Fruit fly (Drosophila melanogaster): ENCODE measurements around the gene Zcchc7.

The Zcchc7 gene

dm6 chr3L:16844920-16845573 is at the start of gene Zcchc7, which contains the start of gene kud:
TSS of gene Zcchc7 (plus strand) at chr3L:16845386.
TSS of gene kud (minus strand) at chr3L:16844991.
- TF ChIP-seq CTCF (optimal IDR thresholded peaks at IDR 0.05) (no peak), CG8478 (optimal IDR thresholded peaks at IDR 0.05) (no peak)

DNA sequence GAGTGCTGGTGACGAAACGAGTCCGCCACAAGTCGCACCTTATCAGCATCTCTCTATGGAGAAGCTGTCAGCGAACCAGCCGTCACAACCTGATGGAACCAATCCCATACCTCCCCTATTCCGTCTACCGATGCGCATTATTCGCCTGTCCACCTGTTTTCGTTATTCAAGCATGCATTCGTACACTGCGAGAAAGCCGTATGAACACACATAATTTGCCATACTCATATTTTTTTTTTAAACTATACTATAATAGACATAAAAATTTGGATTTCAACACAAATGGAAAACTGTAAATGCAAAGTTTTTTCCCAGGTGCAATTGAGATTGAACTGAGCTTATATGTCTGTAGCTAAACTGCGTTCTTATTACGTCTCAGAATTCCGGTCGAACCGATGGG is 48.6 kb upstream of the Zcchc7 start:
- TF ChIP-seq CTCF (optimal IDR thresholded peaks at IDR 0.05): no peak
- no peak for TF ChIP-seq CG8478 (optimal IDR thresholded peaks at IDR 0.05)

DNA sequence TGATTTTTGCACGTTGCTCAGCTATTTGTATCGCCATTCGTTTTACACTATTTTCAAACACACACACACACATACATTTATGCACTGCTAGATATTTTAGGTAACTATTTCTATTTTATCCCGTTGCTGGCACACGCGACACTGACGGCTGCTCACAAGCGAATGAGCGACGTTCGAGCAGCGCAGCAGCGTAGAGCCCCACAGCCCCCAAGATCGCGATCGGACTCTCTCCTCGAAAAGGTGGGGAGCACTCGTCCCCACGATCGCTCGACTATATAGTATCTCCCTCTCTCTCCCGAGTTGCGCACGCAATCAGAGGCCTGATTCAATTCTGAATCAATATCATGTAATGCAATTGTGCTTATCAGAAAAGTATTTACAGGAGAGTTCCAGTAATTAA is 45.2 kb upstream of the Zcchc7 start:
- no peak for TF ChIP-seq CTCF (optimal IDR thresholded peaks at IDR 0.05)
- TF ChIP-seq CG8478 (optimal IDR thresholded peaks at IDR 0.05): no peak

- no peak for TF ChIP-seq CTCF (optimal IDR thresholded peaks at IDR 0.05)
- TF ChIP-seq CG8478 (optimal IDR thresholded peaks at IDR 0.05): no peak
Observed at dm6 chr3L:16801499-16802452, 43.4 kb upstream of the Zcchc7 start.

- TF ChIP-seq CG8478 (optimal IDR thresholded peaks at IDR 0.05) (no peak), CTCF (optimal IDR thresholded peaks at IDR 0.05) (no peak)
Observed at dm6 chr3L:16803273-16803672, 41.9 kb upstream of the Zcchc7 start.

DNA sequence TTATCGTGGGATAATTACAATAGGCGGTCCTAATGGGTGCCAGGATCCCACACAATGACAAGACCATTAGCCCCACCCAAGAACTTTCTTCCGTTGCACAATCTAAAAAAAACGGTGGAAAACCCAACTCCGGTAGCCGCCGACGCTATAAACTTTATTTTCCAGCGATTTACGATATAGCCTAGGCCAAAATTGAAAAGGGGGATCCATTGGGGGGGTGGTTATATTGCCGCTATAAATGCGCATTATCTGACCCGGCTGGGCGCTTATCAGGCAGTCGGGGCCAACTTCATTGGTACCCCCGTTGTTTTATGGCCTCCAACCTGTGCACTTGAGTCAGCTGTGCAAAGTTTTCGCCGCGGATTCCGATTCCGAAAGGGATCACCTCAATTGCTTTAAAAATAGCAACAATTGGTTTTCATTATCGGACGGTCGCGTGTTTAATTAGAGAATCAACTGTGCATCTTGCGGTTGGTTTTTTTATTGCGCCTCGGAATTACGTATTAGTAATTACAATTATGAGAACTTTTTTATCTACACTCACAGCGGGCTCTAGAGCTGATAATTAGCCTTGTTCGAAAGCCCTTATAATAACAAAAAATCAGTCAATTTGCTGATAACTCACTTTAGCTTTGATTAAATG is 41.4 kb upstream of the Zcchc7 start:
- no peak for TF ChIP-seq CG8478 (optimal IDR thresholded peaks at IDR 0.05)
- no peak for TF ChIP-seq CTCF (optimal IDR thresholded peaks at IDR 0.05)

- TF ChIP-seq CTCF (optimal IDR thresholded peaks at IDR 0.05): no peak
- no peak for TF ChIP-seq CG8478 (optimal IDR thresholded peaks at IDR 0.05)
Observed at dm6 chr3L:16804627-16805026, 40.6 kb upstream of the Zcchc7 start, which contains the start of gene nudC. TSS of gene nudC (plus strand) at chr3L:16804994.

- TF ChIP-seq CG8478 (optimal IDR thresholded peaks at IDR 0.05) (no peak), CTCF (optimal IDR thresholded peaks at IDR 0.05) (no peak)
Observed at dm6 chr3L:16805806-16806719, 39.1 kb upstream of the Zcchc7 start.

dm6 chr3L:16806823-16807325 is 38.3 kb upstream of the Zcchc7 start:
- no peak for TF ChIP-seq CG8478 (optimal IDR thresholded peaks at IDR 0.05)
- TF ChIP-seq CTCF (optimal IDR thresholded peaks at IDR 0.05): no peak

dm6 chr3L:16807558-16807957 is 37.6 kb upstream of the Zcchc7 start, which contains the start of gene CG9674:
TSS of gene CG9674 (minus strand) at chr3L:16807731.
- TF ChIP-seq CTCF (optimal IDR thresholded peaks at IDR 0.05) (no peak), CG8478 (optimal IDR thresholded peaks at IDR 0.05) (no peak)

DNA sequence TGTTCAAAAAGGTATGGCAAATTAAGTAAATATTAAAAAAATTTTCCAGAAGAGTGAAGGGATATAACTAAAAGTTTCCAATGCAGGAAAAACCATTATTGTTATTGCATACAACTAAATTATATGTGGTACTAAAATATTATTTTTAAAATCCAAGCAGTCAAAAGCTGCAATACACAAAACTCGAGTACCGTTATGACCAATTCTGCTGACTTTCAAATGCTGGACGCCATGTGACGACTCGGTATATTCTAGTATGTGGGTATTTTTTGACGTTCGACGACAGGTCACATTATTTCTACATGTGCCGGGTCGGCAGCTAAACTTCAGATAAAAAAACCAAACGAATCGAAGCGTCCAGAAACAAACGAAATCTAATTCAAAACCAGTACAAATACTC is 37.0 kb upstream of the Zcchc7 start:
- TF ChIP-seq CTCF (optimal IDR thresholded peaks at IDR 0.05) (peak in 1 of 2 experiments; percentile 41), CG8478 (optimal IDR thresholded peaks at IDR 0.05) (no peak)

dm6 chr3L:16810512-16810911 is 34.7 kb upstream of the Zcchc7 start:
- no peak for TF ChIP-seq CG8478 (optimal IDR thresholded peaks at IDR 0.05)
- no peak for TF ChIP-seq CTCF (optimal IDR thresholded peaks at IDR 0.05)

- no peak for TF ChIP-seq CTCF (optimal IDR thresholded peaks at IDR 0.05)
- TF ChIP-seq CG8478 (optimal IDR thresholded peaks at IDR 0.05): no peak
Observed at dm6 chr3L:16811908-16812307, 33.3 kb upstream of the Zcchc7 start.

DNA sequence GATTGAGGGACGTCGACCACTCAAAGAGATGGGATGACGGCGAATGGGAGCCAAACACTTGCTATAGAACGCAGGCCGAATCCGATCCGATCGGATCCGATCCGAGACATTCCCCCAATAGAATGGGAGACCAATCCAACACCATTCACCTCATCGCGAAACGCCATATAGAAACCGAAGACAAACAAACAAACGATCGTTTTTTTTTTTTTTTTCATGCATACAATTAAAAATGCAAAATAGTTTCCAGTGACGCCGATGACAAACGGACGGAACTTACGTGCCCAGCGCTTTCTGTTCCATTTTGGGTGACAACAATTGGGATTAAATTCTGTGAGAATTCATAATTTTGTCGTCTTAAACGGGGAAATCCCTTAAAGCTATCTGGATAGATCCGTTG is 31.2 kb upstream of the Zcchc7 start:
- TF ChIP-seq CTCF (optimal IDR thresholded peaks at IDR 0.05) (no peak), CG8478 (optimal IDR thresholded peaks at IDR 0.05) (no peak)

Measured in S2 (cell line).